Fruit fly (Drosophila melanogaster): ENCODE results near the gene CG15531.
A peak's percentile ranks its signal among the peaks of the same experiment; 100 is the strongest.

The CG15531 gene

dm6 chr3R:30203104-30203986, 7.3 kb upstream of the CG15531 start:
- TF ChIP-seq cnc (optimal IDR thresholded peaks at IDR 0.05), result no peak
- TF ChIP-seq bab1 (GFP tag; optimal IDR thresholded peaks at IDR 0.05), result peak; percentile 76
- peak; percentile 91 for TF ChIP-seq toe (GFP tag; optimal IDR thresholded peaks at IDR 0.05)
- TF ChIP-seq kay (GFP tag; ENCODE audit: borderline replicate concordance), result peak; percentile 45
- TF ChIP-seq CG7101 (tag; optimal IDR thresholded peaks at IDR 0.05), result peak; percentile 85
- TF ChIP-seq CG14711 (tag; optimal IDR thresholded peaks at IDR 0.05), result peak; percentile 81
- peak; percentile 84 for TF ChIP-seq Clk (GFP tag; optimal IDR thresholded peaks at IDR 0.05)
- peak; percentile 89 for TF ChIP-seq CG12768 (GFP tag; optimal IDR thresholded peaks at IDR 0.05)
- peak; percentile 50 for TF ChIP-seq CG1620 (GFP tag; optimal IDR thresholded peaks at IDR 0.05)
- peak; percentile 71 for TF ChIP-seq Mnt (GFP tag; optimal IDR thresholded peaks at IDR 0.05)
- TF ChIP-seq Crg-1 (GFP tag; optimal IDR thresholded peaks at IDR 0.05), result peak; percentile 58
- TF ChIP-seq CG11617 (GFP tag; optimal IDR thresholded peaks at IDR 0.05), result peak; percentile 91
- TF ChIP-seq pad (GFP tag; optimal IDR thresholded peaks at IDR 0.05), result peak; percentile 66
- TF ChIP-seq CG7045 (GFP tag; optimal IDR thresholded peaks at IDR 0.05), result peak; percentile 90
- peak; percentile 87 for TF ChIP-seq CG5204 (GFP tag; optimal IDR thresholded peaks at IDR 0.05)
- TF ChIP-seq Hr96 (GFP tag; optimal IDR thresholded peaks at IDR 0.05), result peak; percentile 94
- peak; percentile 82 for TF ChIP-seq CG33017 (tag; optimal IDR thresholded peaks at IDR 0.05)
- peak; percentile 69 for TF ChIP-seq cic (GFP tag; optimal IDR thresholded peaks at IDR 0.05)
- TF ChIP-seq tj (GFP tag; optimal IDR thresholded peaks at IDR 0.05), result peak; percentile 57
- TF ChIP-seq ovo (GFP tag; optimal IDR thresholded peaks at IDR 0.05), result peak; percentile 34

- TF ChIP-seq CG33017 (tag; optimal IDR thresholded peaks at IDR 0.05), result no peak
- no peak for TF ChIP-seq Crg-1 (GFP tag; optimal IDR thresholded peaks at IDR 0.05)
- TF ChIP-seq cnc (optimal IDR thresholded peaks at IDR 0.05), result no peak
- no peak for TF ChIP-seq CG14711 (tag; optimal IDR thresholded peaks at IDR 0.05)
- TF ChIP-seq CG5204 (GFP tag; optimal IDR thresholded peaks at IDR 0.05), result no peak
- TF ChIP-seq CG7045 (GFP tag; optimal IDR thresholded peaks at IDR 0.05), result no peak
- no peak for TF ChIP-seq ovo (GFP tag; optimal IDR thresholded peaks at IDR 0.05)
- TF ChIP-seq bab1 (GFP tag; optimal IDR thresholded peaks at IDR 0.05), result no peak
- TF ChIP-seq CG7101 (tag; optimal IDR thresholded peaks at IDR 0.05), result no peak
- TF ChIP-seq cic (GFP tag; optimal IDR thresholded peaks at IDR 0.05), result no peak
These were observed 6.8 kb upstream of the CG15531 start, which contains the start of gene CG9743 for dm6 chr3R:30202898-30203103. TSS of gene CG9743 (minus strand) at chr3R:30202998.

dm6 chr3R:30201064-30201463, 5.0 kb upstream of the CG15531 start:
- TF ChIP-seq CG12768 (GFP tag; optimal IDR thresholded peaks at IDR 0.05) (peak; percentile 4), ovo (GFP tag; optimal IDR thresholded peaks at IDR 0.05) (no peak), toe (GFP tag; optimal IDR thresholded peaks at IDR 0.05) (no peak), tj (GFP tag; optimal IDR thresholded peaks at IDR 0.05) (peak; percentile 4), Mnt (GFP tag; optimal IDR thresholded peaks at IDR 0.05) (peak; percentile 29), Crg-1 (GFP tag; optimal IDR thresholded peaks at IDR 0.05) (no peak), CG33017 (tag; optimal IDR thresholded peaks at IDR 0.05) (no peak), CG1620 (GFP tag; optimal IDR thresholded peaks at IDR 0.05) (no peak), CG7101 (tag; optimal IDR thresholded peaks at IDR 0.05) (no peak), CG11617 (GFP tag; optimal IDR thresholded peaks at IDR 0.05) (no peak), Hr96 (GFP tag; optimal IDR thresholded peaks at IDR 0.05) (no peak), pad (GFP tag; optimal IDR thresholded peaks at IDR 0.05) (no peak), CG14711 (tag; optimal IDR thresholded peaks at IDR 0.05) (no peak), cnc (optimal IDR thresholded peaks at IDR 0.05) (no peak), cic (GFP tag; optimal IDR thresholded peaks at IDR 0.05) (peak; percentile 39), CG5204 (GFP tag; optimal IDR thresholded peaks at IDR 0.05) (no peak)

dm6 chr3R:30200091-30200698, 4.2 kb upstream of the CG15531 start:
- TF ChIP-seq Crg-1 (GFP tag; optimal IDR thresholded peaks at IDR 0.05) (no peak), CG33017 (tag; optimal IDR thresholded peaks at IDR 0.05) (no peak), Hr96 (GFP tag; optimal IDR thresholded peaks at IDR 0.05) (no peak), CG11617 (GFP tag; optimal IDR thresholded peaks at IDR 0.05) (no peak), tj (GFP tag; optimal IDR thresholded peaks at IDR 0.05) (no peak), ovo (GFP tag; optimal IDR thresholded peaks at IDR 0.05) (no peak), kay (GFP tag; ENCODE audit: borderline replicate concordance) (peak; percentile 61), cic (GFP tag; optimal IDR thresholded peaks at IDR 0.05) (peak; percentile 12)

- TF ChIP-seq Mnt (GFP tag; optimal IDR thresholded peaks at IDR 0.05) (no peak), ovo (GFP tag; optimal IDR thresholded peaks at IDR 0.05) (no peak), cic (GFP tag; optimal IDR thresholded peaks at IDR 0.05) (no peak), pad (GFP tag; optimal IDR thresholded peaks at IDR 0.05) (no peak), CG33017 (tag; optimal IDR thresholded peaks at IDR 0.05) (no peak)
These were observed 2.8 kb upstream of the CG15531 start for dm6 chr3R:30198793-30199192.

- TF ChIP-seq CG14711 (tag; optimal IDR thresholded peaks at IDR 0.05) (no peak), CG33017 (tag; optimal IDR thresholded peaks at IDR 0.05) (no peak), CG7101 (tag; optimal IDR thresholded peaks at IDR 0.05) (no peak), CG7045 (GFP tag; optimal IDR thresholded peaks at IDR 0.05) (no peak), tj (GFP tag; optimal IDR thresholded peaks at IDR 0.05) (no peak), pad (GFP tag; optimal IDR thresholded peaks at IDR 0.05) (no peak), Crg-1 (GFP tag; optimal IDR thresholded peaks at IDR 0.05) (no peak), cic (GFP tag; optimal IDR thresholded peaks at IDR 0.05) (no peak), cnc (optimal IDR thresholded peaks at IDR 0.05) (no peak), Mnt (GFP tag; optimal IDR thresholded peaks at IDR 0.05) (no peak), kay (GFP tag; ENCODE audit: borderline replicate concordance) (no peak), toe (GFP tag; optimal IDR thresholded peaks at IDR 0.05) (no peak), Clk (GFP tag; optimal IDR thresholded peaks at IDR 0.05) (no peak)
These were observed 1.8 kb upstream of the CG15531 start for dm6 chr3R:30197796-30198195.

Measured in whole organism, adult.